Worm (Caenorhabditis elegans) whole organism, L1 larva: ENCODE data around the gene T03F7.7.

Experiments
- egl-27 ChIP-seq, 2 experiments: fragments of 150-350 bp in 1 of 2; sonication (generic microtip); optimal IDR thresholded peaks; 3 replicates each; lab custom pipeline; 2017 to 2018; ENCODE audit warnings: missing biosample characterization in 2 of 2, missing genetic modification characterization in 2 of 2, missing genetic modification reagents in 2 of 2
- elt-3 ChIP-seq, 6 experiments: fragments of 150-350 bp in 1 of 6; sonication (generic microtip); optimal IDR thresholded peaks; 2 replicates each; lab custom pipeline; 2017 to 2018; ENCODE audit warnings: missing biosample characterization in 6 of 6, missing genetic modification characterization in 6 of 6, inconsistent platforms in 1 of 6
- fkh-10 ChIP-seq: sonication (generic microtip); optimal IDR thresholded peaks from 2 replicates; lab custom pipeline; 2017; ENCODE audit warnings: missing biosample characterization, missing genetic modification reagents, missing genetic modification characterization
- fos-1 ChIP-seq: fragments of 150-350 bp; optimal IDR thresholded peaks from 2 replicates; lab custom pipeline; 2014; ENCODE audit warnings: missing biosample characterization, missing genetic modification characterization
- mep-1 ChIP-seq: fragments of 150-350 bp; optimal IDR thresholded peaks from 2 replicates; lab custom pipeline; 2014; ENCODE audit warnings: missing biosample characterization, missing genetic modification characterization
- nhr-12 ChIP-seq: sonication (generic microtip); optimal IDR thresholded peaks from 2 replicates; lab custom pipeline; 2017; ENCODE audit warnings: missing biosample characterization, missing genetic modification characterization
- nhr-237 ChIP-seq: fragments of 150-350 bp; optimal IDR thresholded peaks from 2 replicates; lab custom pipeline; 2014; ENCODE audit warnings: missing biosample characterization, missing genetic modification characterization
- nhr-47 ChIP-seq: sonication (generic microtip); optimal IDR thresholded peaks from 2 replicates; lab custom pipeline; 2016; ENCODE audit warnings: mild to moderate bottlenecking, missing genetic modification characterization, moderate library complexity, missing compliant biosample characterization
- nhr-77 ChIP-seq: fragments of 150-350 bp; optimal IDR thresholded peaks from 2 replicates; lab custom pipeline; 2014; ENCODE audit warnings: missing biosample characterization, missing genetic modification characterization
- nhr-84 ChIP-seq: sonication (generic microtip); optimal IDR thresholded peaks from 2 replicates; lab custom pipeline; 2017; ENCODE audit warnings: missing biosample characterization, missing genetic modification characterization
- skn-1 ChIP-seq: fragments of 150-350 bp; optimal IDR thresholded peaks from 2 replicates; lab custom pipeline; 2014; ENCODE audit warnings: missing biosample characterization, missing genetic modification characterization
- sptf-1 ChIP-seq: fragments of 150-350 bp; optimal IDR thresholded peaks from 2 replicates; lab custom pipeline; 2014; ENCODE audit warnings: missing biosample characterization, missing genetic modification characterization
- ztf-11 ChIP-seq, 2 experiments: sonication (generic microtip); optimal IDR thresholded peaks; 2 replicates each; lab custom pipeline; 2016 to 2017; ENCODE audit warnings: missing genetic modification characterization in 2 of 2, missing biosample characterization in 1 of 2, missing compliant biosample characterization in 1 of 2

- TF ChIP-seq nhr-84 (tag; lab: Kevin White, UChicago): no peak
- TF ChIP-seq egl-27 (tag; optimal IDR thresholded peaks at IDR 0.05; lab: Kevin White, UChicago): no peak
- TF ChIP-seq nhr-237: no peak
- TF ChIP-seq skn-1: no peak
- no peak for TF ChIP-seq elt-3 (tag; optimal IDR thresholded peaks at IDR 0.05; lab: Kevin White, UChicago)
- no peak for TF ChIP-seq nhr-47 (tag; lab: Kevin White, UChicago)
- TF ChIP-seq sptf-1 (tag; lab: Kevin White, UChicago): no peak
- no peak for TF ChIP-seq mep-1 (tag; lab: Kevin White, UChicago)
- TF ChIP-seq fos-1 (tag; lab: Kevin White, UChicago): no peak
- no peak for TF ChIP-seq ztf-11 (tag; optimal IDR thresholded peaks at IDR 0.05; lab: Kevin White, UChicago)
- no peak for TF ChIP-seq fkh-10 (GFP tag; lab: Kevin White, UChicago)
- no peak for TF ChIP-seq nhr-12 (tag; lab: Kevin White, UChicago)
- no peak for TF ChIP-seq nhr-77 (tag; lab: Kevin White, UChicago)
Observed at ce11 chrV:11321719-11322118, 10.5 kb downstream of the T03F7.7 start, which contains the start of gene F47G9.4.
